Worm (Caenorhabditis elegans) whole organism, early embryonic: ENCODE results near the gene nspc-10.
"Not testable (repeated sequence)": the region's sequence is repeated elsewhere in the genome, so short reads cannot be mapped to it uniquely, and the experiment has no call there.

Experiments used
- B0310.2 ChIP-seq: sonication (generic microtip); optimal IDR thresholded peaks from 2 replicates; lab custom pipeline; 2016; ENCODE audit warnings: mild to moderate bottlenecking, missing genetic modification characterization, missing compliant biosample characterization
- F13C5.2 ChIP-seq: sonication (generic microtip); optimal IDR thresholded peaks from 2 replicates; lab custom pipeline; 2017; ENCODE audit warnings: mild to moderate bottlenecking, missing genetic modification characterization, inconsistent platforms, missing compliant biosample characterization
- aly-1 ChIP-seq: sonication (generic microtip); optimal IDR thresholded peaks from 2 replicates; lab custom pipeline; 2016; ENCODE audit warnings: missing genetic modification characterization, missing compliant biosample characterization
- ama-1 ChIP-seq: fragments of 150-350 bp; optimal IDR thresholded peaks from 2 replicates; lab custom pipeline; 2014
- ceh-13 ChIP-seq: fragments of 200-800 bp; sonication (Bioruptor generic); optimal IDR thresholded peaks from 2 replicates; lab custom pipeline; 2018; ENCODE audit warnings: mild to moderate bottlenecking, missing genetic modification characterization, missing compliant biosample characterization
- ceh-36 ChIP-seq: sonication (generic microtip); optimal IDR thresholded peaks from 2 replicates; lab custom pipeline; 2016; ENCODE audit warnings: missing genetic modification characterization, inconsistent platforms, missing compliant biosample characterization
- ets-7 ChIP-seq: sonication (generic microtip); optimal IDR thresholded peaks from 2 replicates; lab custom pipeline; 2016; ENCODE audit warnings: missing genotype, missing genetic modification characterization, missing compliant biosample characterization
- flt-1 ChIP-seq: fragments of 200-800 bp; sonication (Bioruptor generic); IDR thresholded peaks from 2 replicates; pipeline ENCODE4 v1.3.6; 2022; ENCODE audit warnings: missing genetic modification characterization, missing compliant biosample characterization
- hmbx-1 ChIP-seq: sonication (generic microtip); optimal IDR thresholded peaks from 2 replicates; lab custom pipeline; 2016; ENCODE audit warnings: mild to moderate bottlenecking, missing genetic modification characterization, missing compliant biosample characterization
- hmg-4 ChIP-seq: fragments of 200-800 bp; sonication (Bioruptor generic); optimal IDR thresholded peaks from 2 replicates; lab custom pipeline; 2018; ENCODE audit warnings: mild to moderate bottlenecking, missing genetic modification characterization, missing compliant biosample characterization
- hnd-1 ChIP-seq: sonication (generic microtip); optimal IDR thresholded peaks from 2 replicates; lab custom pipeline; 2016; ENCODE audit warnings: missing genetic modification characterization, missing compliant biosample characterization
- pes-1 ChIP-seq: fragments of 200-800 bp; sonication (Bioruptor generic); IDR thresholded peaks from 2 replicates; pipeline ENCODE4 v1.3.6; 2022; ENCODE audit warnings: missing genetic modification reagents, missing genetic modification characterization, missing compliant biosample characterization
- scrt-1 ChIP-seq: fragments of 200-800 bp; sonication (Bioruptor generic); IDR thresholded peaks from 2 replicates; pipeline ENCODE4 v1.3.6; 2022; ENCODE audit warnings: missing genetic modification characterization, missing compliant biosample characterization
- sea-1 ChIP-seq: fragments of 200-800 bp; sonication (Bioruptor generic); conservative IDR thresholded peaks from 2 replicates; pipeline ENCODE4 v1.3.6; 2022; ENCODE audit warnings: missing genetic modification characterization, missing compliant biosample characterization
- tbx-11 ChIP-seq: fragments of 200-800 bp; sonication (Bioruptor generic); IDR thresholded peaks from 2 replicates; pipeline ENCODE4 v1.3.6; 2022; ENCODE audit warnings: missing genetic modification characterization, missing compliant biosample characterization
- tbx-37 ChIP-seq: fragments of 200-800 bp; sonication (Bioruptor generic); conservative IDR thresholded peaks from 2 replicates; pipeline ENCODE4 v1.3.6; 2022; ENCODE audit warnings: missing genetic modification reagents, missing genetic modification characterization, missing compliant biosample characterization
- tra-4 ChIP-seq: sonication (generic microtip); optimal IDR thresholded peaks from 2 replicates; lab custom pipeline; 2017; ENCODE audit warnings: missing genetic modification characterization, missing compliant biosample characterization

nspc-10 gene

DNA sequence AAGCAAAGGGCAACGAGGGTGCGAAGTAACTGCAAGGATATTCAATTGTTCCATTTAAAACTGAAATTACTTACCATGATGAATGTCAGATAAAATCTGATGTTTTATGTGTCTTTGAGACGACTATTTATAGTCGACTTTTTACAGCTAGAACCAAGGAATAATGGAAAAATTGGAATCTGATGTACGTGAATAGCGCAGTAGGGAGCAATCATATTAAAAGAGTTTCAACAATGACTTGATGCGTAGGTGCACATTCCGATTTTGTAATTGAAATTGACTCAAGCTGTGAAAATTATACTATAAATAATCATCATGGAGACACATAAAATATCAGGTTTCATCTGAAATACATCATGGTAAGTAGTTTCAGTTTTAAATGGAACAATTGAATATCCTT lies at the start of gene nspc-10, which contains the start of gene nspc-9:
Gene nspc-10, plus strand, starts transcription at position 331 of the 400 bp plus-strand sequence.
Gene nspc-9, minus strand, starts transcription at position 101 of the 400 bp plus-strand sequence.
- TF ChIP-seq sea-1 (GFP tag; lab: Robert Waterston, UW) (no peak), pes-1 (GFP tag; lab: Robert Waterston, UW) (no peak), ceh-13 (GFP tag; lab: Kevin White, UChicago) (no peak), scrt-1 (GFP tag; lab: Robert Waterston, UW) (no peak), ets-7 (no peak), hmg-4 (GFP tag; lab: Kevin White, UChicago) (no peak), tra-4 (tag; lab: Kevin White, UChicago) (no peak), flt-1 (GFP tag; lab: Robert Waterston, UW) (no peak), ama-1 (no peak), hmbx-1 (tag; lab: Kevin White, UChicago) (no peak), F13C5.2 (tag; lab: Kevin White, UChicago) (no peak)

DNA sequence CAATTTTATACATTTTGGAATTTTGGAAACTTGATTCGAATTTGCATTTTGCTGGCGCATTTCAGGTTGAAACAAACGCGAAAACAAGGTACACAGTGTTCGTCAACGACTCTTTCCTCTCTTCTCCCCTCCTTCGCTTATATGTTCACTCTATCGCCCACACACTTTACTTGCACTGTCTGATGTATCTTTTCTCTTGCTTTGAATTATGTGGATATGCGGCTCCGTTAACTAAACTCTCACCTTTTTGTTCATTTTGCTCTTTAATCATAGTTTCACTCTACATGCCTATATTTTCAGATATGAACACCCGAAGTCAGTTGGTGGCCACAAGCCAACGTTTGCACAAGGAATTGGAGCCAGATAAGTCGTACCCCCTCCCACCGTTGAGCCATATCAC lies 49.1 kb upstream of the nspc-10 start, which contains the start of gene W06D11.1:
Gene W06D11.1, plus strand, starts transcription at position 301 of the 400 bp plus-strand sequence.
- TF ChIP-seq ceh-36 (tag; lab: Kevin White, UChicago) (no peak), F13C5.2 (tag; lab: Kevin White, UChicago) (no peak), hmbx-1 (tag; lab: Kevin White, UChicago) (no peak), ama-1 (no peak), tra-4 (tag; lab: Kevin White, UChicago) (no peak), hnd-1 (tag; lab: Kevin White, UChicago) (no peak), aly-1 (tag; lab: Kevin White, UChicago) (no peak), ceh-13 (GFP tag; lab: Kevin White, UChicago) (no peak), pes-1 (GFP tag; lab: Robert Waterston, UW) (no peak), B0310.2 (tag; lab: Kevin White, UChicago) (no peak), scrt-1 (GFP tag; lab: Robert Waterston, UW) (no peak), tbx-37 (GFP tag; lab: Robert Waterston, UW) (no peak), flt-1 (GFP tag; lab: Robert Waterston, UW) (no peak), ets-7 (no peak), tbx-11 (GFP tag; lab: Robert Waterston, UW) (no peak)

DNA sequence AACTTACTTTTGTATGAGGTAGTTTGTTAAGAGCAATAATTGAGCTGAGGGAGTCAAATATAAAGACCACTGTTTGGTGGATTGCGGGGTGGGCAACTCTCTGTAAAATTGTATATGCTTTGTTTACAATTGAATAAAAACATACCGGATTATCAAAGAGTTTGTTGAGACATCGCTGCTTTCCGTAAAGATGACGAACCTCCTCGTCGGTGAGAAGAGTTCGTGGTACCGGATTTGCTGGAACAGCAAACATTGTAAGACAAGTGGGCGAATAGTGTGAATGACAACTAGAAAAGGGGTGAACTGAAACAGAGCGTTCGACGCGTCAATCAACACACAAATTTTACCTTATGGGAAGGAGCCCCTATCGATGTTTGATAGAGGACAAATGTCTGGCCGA lies 47.0 kb upstream of the nspc-10 start, which contains the start of gene W06D11.2:
Gene W06D11.2, minus strand, starts transcription at position 339 of the 400 bp plus-strand sequence.
- no peak for TF ChIP-seq aly-1 (tag; lab: Kevin White, UChicago)
- no peak for TF ChIP-seq hmbx-1 (tag; lab: Kevin White, UChicago)
- no peak for TF ChIP-seq tbx-11 (GFP tag; lab: Robert Waterston, UW)
- no peak for TF ChIP-seq sea-1 (GFP tag; lab: Robert Waterston, UW)
- no peak for TF ChIP-seq tra-4 (tag; lab: Kevin White, UChicago)
- no peak for TF ChIP-seq ama-1
- no peak for TF ChIP-seq ceh-13 (GFP tag; lab: Kevin White, UChicago)
- no peak for TF ChIP-seq B0310.2 (tag; lab: Kevin White, UChicago)
- no peak for TF ChIP-seq scrt-1 (GFP tag; lab: Robert Waterston, UW)
- TF ChIP-seq flt-1 (GFP tag; lab: Robert Waterston, UW) = no peak
- TF ChIP-seq hnd-1 (tag; lab: Kevin White, UChicago) = no peak
- TF ChIP-seq ets-7 = no peak
- no peak for TF ChIP-seq ceh-36 (tag; lab: Kevin White, UChicago)
- TF ChIP-seq F13C5.2 (tag; lab: Kevin White, UChicago) = no peak
- TF ChIP-seq hmg-4 (GFP tag; lab: Kevin White, UChicago) = no peak
- TF ChIP-seq pes-1 (GFP tag; lab: Robert Waterston, UW) = no peak
- no peak for TF ChIP-seq tbx-37 (GFP tag; lab: Robert Waterston, UW)

DNA sequence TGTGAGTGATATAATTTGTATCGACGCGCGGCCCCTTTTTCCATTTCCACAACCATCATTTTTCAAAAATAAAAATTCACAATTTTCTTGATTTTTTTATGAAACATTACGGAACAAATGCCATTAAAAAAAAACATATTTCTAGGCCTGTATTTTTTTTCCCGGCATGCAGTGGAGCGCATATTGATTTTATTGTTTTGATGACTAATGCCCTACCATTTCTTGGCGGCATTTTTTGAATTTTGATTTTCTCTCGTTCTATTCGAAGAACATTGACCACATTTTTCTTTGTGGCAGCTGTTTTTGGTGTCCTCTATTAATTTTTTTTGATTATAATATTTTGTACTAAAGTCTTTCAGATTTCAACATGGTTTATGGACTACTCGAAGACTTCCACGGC lies 45.1 kb upstream of the nspc-10 start, which contains the start of gene W06D11.3:
Gene W06D11.3, plus strand, starts transcription at position 360 of the 400 bp plus-strand sequence.
- no peak for TF ChIP-seq ets-7
- no peak for TF ChIP-seq aly-1 (tag; lab: Kevin White, UChicago)
- no peak for TF ChIP-seq sea-1 (GFP tag; lab: Robert Waterston, UW)
- TF ChIP-seq F13C5.2 (tag; lab: Kevin White, UChicago) = no peak
- no peak for TF ChIP-seq flt-1 (GFP tag; lab: Robert Waterston, UW)
- TF ChIP-seq hmbx-1 (tag; lab: Kevin White, UChicago) = no peak
- no peak for TF ChIP-seq ama-1
- TF ChIP-seq hmg-4 (GFP tag; lab: Kevin White, UChicago) = no peak
- no peak for TF ChIP-seq ceh-13 (GFP tag; lab: Kevin White, UChicago)
- no peak for TF ChIP-seq pes-1 (GFP tag; lab: Robert Waterston, UW)
- TF ChIP-seq hnd-1 (tag; lab: Kevin White, UChicago) = no peak

DNA sequence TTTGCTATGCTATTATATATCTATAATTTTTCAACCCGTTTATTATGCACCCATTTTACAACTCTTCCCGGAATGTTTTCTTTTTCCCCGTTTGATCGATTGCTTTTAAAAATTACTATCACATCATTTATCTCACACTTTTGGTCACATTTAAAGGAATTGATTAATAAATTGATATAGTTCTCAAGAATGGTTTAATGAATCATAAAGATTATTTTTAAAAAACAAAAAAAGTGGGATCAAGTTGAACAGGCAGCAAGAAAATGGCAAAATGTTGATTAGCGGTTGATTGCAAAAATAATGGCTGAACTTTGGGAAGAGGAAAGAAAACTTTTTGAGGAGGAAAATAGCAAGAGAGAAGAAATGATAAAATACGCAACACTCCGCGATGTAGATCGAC lies 43.6 kb upstream of the nspc-10 start, which contains the start of gene W06D11.5:
Gene W06D11.5, plus strand, starts transcription at position 301 of the 400 bp plus-strand sequence.
- TF ChIP-seq hnd-1 (tag; lab: Kevin White, UChicago) = no peak
- no peak for TF ChIP-seq ets-7
- no peak for TF ChIP-seq pes-1 (GFP tag; lab: Robert Waterston, UW)
- no peak for TF ChIP-seq ceh-13 (GFP tag; lab: Kevin White, UChicago)
- no peak for TF ChIP-seq hmg-4 (GFP tag; lab: Kevin White, UChicago)
- no peak for TF ChIP-seq B0310.2 (tag; lab: Kevin White, UChicago)

DNA sequence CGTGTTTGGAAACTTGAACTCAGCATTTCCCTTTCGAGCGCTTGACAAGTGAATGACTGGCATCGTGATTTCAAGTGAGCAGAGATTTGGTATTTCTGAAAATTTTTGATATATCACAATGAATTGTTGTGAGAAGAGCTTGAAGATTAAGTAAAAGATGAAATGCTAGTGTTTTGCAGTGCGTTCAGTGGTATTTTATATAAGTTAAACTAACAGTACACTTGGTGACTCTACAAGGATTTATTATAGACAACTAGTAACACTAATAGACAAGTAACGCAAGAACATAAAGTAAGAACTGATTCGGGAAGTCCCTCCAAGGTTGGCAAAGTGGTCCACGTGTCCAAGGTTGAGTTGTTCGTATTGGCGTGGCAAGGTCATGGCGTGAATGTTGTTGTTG lies 40.7 kb upstream of the nspc-10 start, which contains the start of gene dot-1.3:
Gene dot-1.3, minus strand, starts transcription at position 101 of the 400 bp plus-strand sequence.
- TF ChIP-seq ceh-13 (GFP tag; lab: Kevin White, UChicago); tbx-11 (GFP tag; lab: Robert Waterston, UW); scrt-1 (GFP tag; lab: Robert Waterston, UW): not testable (repeated sequence)

DNA sequence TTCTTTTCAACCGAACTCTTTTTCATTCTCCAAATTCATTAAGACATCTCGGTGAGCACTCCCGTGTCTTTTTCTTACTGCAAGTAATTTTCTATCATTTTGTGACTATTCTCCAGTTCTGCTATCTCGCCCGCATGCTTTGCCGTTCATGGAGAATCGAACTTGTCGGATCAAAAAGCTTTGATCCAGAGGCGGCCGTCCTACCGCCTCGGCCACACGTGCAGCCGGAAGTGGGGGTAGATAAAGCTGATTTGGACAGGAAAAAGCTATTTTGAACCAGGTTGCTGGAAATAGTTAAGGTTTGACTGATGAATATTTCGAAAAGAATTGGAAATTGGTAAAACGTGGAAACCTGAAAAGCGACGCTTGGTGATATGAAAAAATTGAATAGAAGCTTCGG lies 39.2 kb upstream of the nspc-10 start:
- no peak for TF ChIP-seq hmbx-1 (tag; lab: Kevin White, UChicago)
- TF ChIP-seq pes-1 (GFP tag; lab: Robert Waterston, UW) = no peak
- no peak for TF ChIP-seq tbx-11 (GFP tag; lab: Robert Waterston, UW)
- no peak for TF ChIP-seq ets-7
- TF ChIP-seq hmg-4 (GFP tag; lab: Kevin White, UChicago) = no peak
- TF ChIP-seq ceh-36 (tag; lab: Kevin White, UChicago) = no peak
- TF ChIP-seq ceh-13 (GFP tag; lab: Kevin White, UChicago) = no peak
- TF ChIP-seq flt-1 (GFP tag; lab: Robert Waterston, UW) = no peak
- TF ChIP-seq tbx-37 (GFP tag; lab: Robert Waterston, UW) = no peak
- no peak for TF ChIP-seq B0310.2 (tag; lab: Kevin White, UChicago)
- no peak for TF ChIP-seq tra-4 (tag; lab: Kevin White, UChicago)
